Fruit fly (Drosophila melanogaster) whole organism, wandering third instar larva: ENCODE results near the gene CG32650.

Experiments
- Abd-B ChIP-seq: fragments of >200 bp; optimal IDR thresholded peaks from 2 replicates; lab custom pipeline; 2017; ENCODE audit warnings: missing biosample characterization, missing genetic modification characterization
- CG32264 ChIP-seq: fragments of 200-800 bp; sonication (Bioruptor generic); optimal IDR thresholded peaks from 2 replicates; lab custom pipeline; 2016; ENCODE audit warnings: missing biosample characterization, missing genetic modification characterization
- CG9705 ChIP-seq: fragments of 200-800 bp; sonication (Bioruptor generic); optimal IDR thresholded peaks from 2 replicates; lab custom pipeline; 2018; ENCODE audit warnings: missing biosample characterization, mild to moderate bottlenecking, missing genetic modification characterization
- Dfd ChIP-seq: fragments of >200 bp; optimal IDR thresholded peaks from 2 replicates; lab custom pipeline; 2017; ENCODE audit warnings: missing biosample characterization, missing genetic modification characterization
- Dif ChIP-seq: fragments of 200-275, 200-300 bp; sonication (Bioruptor generic); optimal IDR thresholded peaks from 2 replicates; lab custom pipeline; 2018; ENCODE audit warnings: missing biosample characterization, missing genetic modification characterization; ENCODE audit not compliant: partially characterized antibody
- HLH106 ChIP-seq: fragments of 200-800 bp; optimal IDR thresholded peaks from 3 replicates; lab custom pipeline; 2019; ENCODE audit warnings: missing biosample characterization, mild to moderate bottlenecking, missing genetic modification characterization, moderate library complexity
- Hnf4 ChIP-seq: fragments of 200-800 bp; sonication (Bioruptor generic); optimal IDR thresholded peaks from 2 replicates; lab custom pipeline; 2016; ENCODE audit warnings: missing biosample characterization, mild to moderate bottlenecking, missing genetic modification characterization
- Hr78 ChIP-seq: fragments of >200 bp; optimal IDR thresholded peaks from 2 replicates; lab custom pipeline; 2017; ENCODE audit warnings: missing biosample characterization, missing genetic modification characterization
- Hr83 ChIP-seq: fragments of 200-300 bp; sonication (Bioruptor generic); optimal IDR thresholded peaks from 2 replicates; lab custom pipeline; 2016; ENCODE audit warnings: missing biosample characterization, mild to moderate bottlenecking, missing genetic modification characterization, moderate library complexity; ENCODE audit not compliant: poor library complexity, severe bottlenecking
- Jra ChIP-seq: sonication (Bioruptor generic); optimal IDR thresholded peaks from 2 replicates; lab custom pipeline; 2016; ENCODE audit warnings: missing biosample characterization, missing genetic modification characterization
- Mio ChIP-seq: sonication (Bioruptor generic); optimal IDR thresholded peaks from 2 replicates; lab custom pipeline; 2016; ENCODE audit warnings: missing biosample characterization, missing genetic modification characterization
- Myc ChIP-seq: fragments of >200 bp; optimal IDR thresholded peaks from 2 replicates; lab custom pipeline; 2017
- OdsH ChIP-seq: fragments of 200-800 bp; sonication (Bioruptor generic); optimal IDR thresholded peaks from 2 replicates; lab custom pipeline; 2016; ENCODE audit warnings: missing biosample characterization, mild to moderate bottlenecking, missing genetic modification characterization
- Rel ChIP-seq, 2 experiments: fragments of 200-800 bp; sonication (Bioruptor generic) in 1 of 2; optimal IDR thresholded peaks; 2 replicates in 1 of 2; 3 replicates in 1 of 2; lab custom pipeline; 2016 to 2019; ENCODE audit warnings: mild to moderate bottlenecking in 2 of 2, missing biosample characterization in 2 of 2, missing genetic modification characterization in 2 of 2, moderate library complexity in 1 of 2
- Sp1 ChIP-seq: fragments of 200-800 bp; sonication (Bioruptor generic); optimal IDR thresholded peaks from 3 replicates; lab custom pipeline; 2019; ENCODE audit warnings: missing biosample characterization, mild to moderate bottlenecking, missing genetic modification characterization, moderate library complexity
- br ChIP-seq: fragments of 200-800 bp; sonication (Bioruptor generic); optimal IDR thresholded peaks from 2 replicates; lab custom pipeline; 2016; ENCODE audit warnings: missing biosample characterization, missing genetic modification characterization
- brk ChIP-seq: fragments of 200-800 bp; sonication (Bioruptor generic); optimal IDR thresholded peaks from 2 replicates; lab custom pipeline; 2016; ENCODE audit warnings: missing biosample characterization, mild to moderate bottlenecking, missing genetic modification characterization
- dl ChIP-seq, 2 experiments: fragments of 175-275, 200-275 bp in 1 of 2; fragments of 200-275 bp in 1 of 2; sonication (Bioruptor generic); optimal IDR thresholded peaks; lab custom pipeline; 2018; ENCODE audit warnings: mild to moderate bottlenecking in 2 of 2, missing biosample characterization in 2 of 2, missing genetic modification characterization in 2 of 2, moderate library complexity in 2 of 2; ENCODE audit not compliant: partially characterized antibody in 2 of 2, insufficient read depth in 1 of 2
- dmrt93B ChIP-seq: fragments of 200-800 bp; sonication (Bioruptor generic); optimal IDR thresholded peaks from 2 replicates; lab custom pipeline; 2018; ENCODE audit warnings: missing biosample characterization, mild to moderate bottlenecking, missing genetic modification characterization
- dsf ChIP-seq: sonication (Bioruptor generic); optimal IDR thresholded peaks from 2 replicates; lab custom pipeline; 2016; ENCODE audit warnings: missing biosample characterization, missing genetic modification characterization, borderline replicate concordance
- ey ChIP-seq: fragments of 200-800 bp; sonication (Bioruptor generic); optimal IDR thresholded peaks from 2 replicates; lab custom pipeline; 2016; ENCODE audit warnings: missing biosample characterization, missing genetic modification characterization
- foxo ChIP-seq, 2 experiments: fragments of 200-800 bp; sonication (Bioruptor generic); optimal IDR thresholded peaks; 2 replicates in 1 of 2; 3 replicates in 1 of 2; lab custom pipeline; 2016 to 2017; ENCODE audit warnings: missing biosample characterization in 2 of 2, missing genetic modification characterization in 2 of 2
- fru ChIP-seq: fragments of 200-800 bp; sonication (Bioruptor generic); optimal IDR thresholded peaks from 3 replicates; lab custom pipeline; 2016; ENCODE audit warnings: missing biosample characterization, mild to moderate bottlenecking, missing genetic modification characterization
- h ChIP-seq: fragments of 200-800 bp; sonication (Bioruptor generic); optimal IDR thresholded peaks from 3 replicates; lab custom pipeline; 2016; ENCODE audit warnings: missing biosample characterization, mild to moderate bottlenecking, missing genetic modification characterization
- jim ChIP-seq: fragments of 175-275, 200-325 bp; sonication (Bioruptor generic); optimal IDR thresholded peaks from 2 replicates; lab custom pipeline; 2016; ENCODE audit warnings: missing biosample characterization, mild to moderate bottlenecking, missing genetic modification characterization
- lola ChIP-seq: fragments of >200 bp; optimal IDR thresholded peaks from 2 replicates; lab custom pipeline; 2017; ENCODE audit warnings: missing biosample characterization, missing genetic modification characterization
- pan ChIP-seq: fragments of >200 bp; optimal IDR thresholded peaks from 2 replicates; lab custom pipeline; 2017
- psq ChIP-seq: fragments of 200-800 bp; sonication (Bioruptor generic); optimal IDR thresholded peaks from 3 replicates; lab custom pipeline; 2017; ENCODE audit warnings: missing biosample characterization, mild to moderate bottlenecking, missing genetic modification characterization, moderate library complexity
- rgr ChIP-seq: fragments of 200-800 bp; sonication (Bioruptor generic); optimal IDR thresholded peaks from 3 replicates; lab custom pipeline; 2016; ENCODE audit warnings: missing biosample characterization, mild to moderate bottlenecking, missing genetic modification characterization
- sage ChIP-seq: fragments of 200-800 bp; sonication (Bioruptor generic); optimal IDR thresholded peaks from 2 replicates; lab custom pipeline; 2016; ENCODE audit warnings: missing biosample characterization, mild to moderate bottlenecking, missing genetic modification characterization
- sv ChIP-seq: fragments of 200-800 bp; sonication (Bioruptor generic); optimal IDR thresholded peaks from 3 replicates; lab custom pipeline; 2016; ENCODE audit warnings: missing biosample characterization, missing genetic modification characterization
- tai ChIP-seq: sonication (Bioruptor generic); optimal IDR thresholded peaks from 2 replicates; lab custom pipeline; 2016; ENCODE audit warnings: missing biosample characterization, missing genetic modification characterization
- woc ChIP-seq: sonication (Bioruptor generic); optimal IDR thresholded peaks from 2 replicates; lab custom pipeline; 2016; ENCODE audit warnings: missing biosample characterization, mild to moderate bottlenecking, missing genetic modification characterization

The CG32650 gene

DNA sequence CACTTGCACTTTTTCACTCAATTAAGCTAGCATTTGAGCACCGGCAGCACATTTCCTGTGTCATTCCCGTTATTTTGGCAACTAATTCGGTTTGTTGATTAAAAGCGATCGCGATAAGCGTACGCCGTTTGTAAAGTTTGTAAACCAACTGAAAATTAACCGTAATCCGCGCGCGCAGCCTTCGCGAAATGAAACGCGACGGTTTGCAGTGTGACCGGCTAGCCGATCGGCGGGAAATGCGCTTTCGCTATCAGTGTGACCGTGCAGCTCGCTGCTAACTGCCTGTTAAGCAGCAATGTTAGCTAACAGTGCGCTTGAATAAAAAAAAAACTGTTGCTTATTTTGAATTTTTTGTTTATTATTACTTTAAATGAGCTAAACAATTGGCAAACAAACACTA lies 1.3 kb downstream of the CG32650 start, which contains the start of gene Pde9:
Pde9 (minus strand) TSS at position 178 of the 400 bp plus-strand sequence.
- peak; percentile 6 for TF ChIP-seq h (GFP tag; lab: Kevin White, UChicago)
- TF ChIP-seq OdsH (GFP tag; lab: Kevin White, UChicago): no peak
- no peak for TF ChIP-seq Rel (GFP tag; optimal IDR thresholded peaks at IDR 0.05; lab: Kevin White, UChicago)
- peak; percentile 15 for TF ChIP-seq Rel (tag; optimal IDR thresholded peaks at IDR 0.05; lab: Kevin White, UChicago)
- no peak for TF ChIP-seq rgr

DNA sequence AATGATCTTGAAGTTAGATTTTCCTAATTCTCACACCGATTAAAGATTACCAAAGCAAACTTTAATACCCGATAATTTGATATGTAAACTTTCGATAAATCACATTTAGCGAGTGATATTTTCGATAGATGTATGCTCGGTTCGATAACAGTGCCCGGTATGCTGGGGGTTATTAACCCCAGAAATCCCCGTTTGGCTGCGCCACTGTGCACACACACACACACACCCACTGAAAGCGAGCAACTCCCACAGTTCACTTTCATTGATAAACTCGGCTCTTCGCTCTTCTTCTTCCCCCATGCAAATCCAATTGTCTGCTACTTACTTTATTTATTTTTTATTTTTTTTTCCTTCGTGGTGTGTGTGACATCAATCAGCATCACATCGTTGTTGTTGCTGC lies 2.1 kb downstream of the CG32650 start:
- TF ChIP-seq h (GFP tag; lab: Kevin White, UChicago) (no peak), sage (GFP tag; lab: Kevin White, UChicago) (no peak), HLH106 (tag; lab: Kevin White, UChicago) (peak; percentile 13), Hr83 (no peak), Rel (GFP tag; optimal IDR thresholded peaks at IDR 0.05; lab: Kevin White, UChicago) (no peak), Rel (tag; optimal IDR thresholded peaks at IDR 0.05; lab: Kevin White, UChicago) (peak; percentile 65), dmrt93B (GFP tag; lab: Kevin White, UChicago) (no peak), woc (no peak), tai (GFP tag; lab: Kevin White, UChicago) (no peak), jim (no peak), lola (no peak), Abd-B (no peak)

DNA sequence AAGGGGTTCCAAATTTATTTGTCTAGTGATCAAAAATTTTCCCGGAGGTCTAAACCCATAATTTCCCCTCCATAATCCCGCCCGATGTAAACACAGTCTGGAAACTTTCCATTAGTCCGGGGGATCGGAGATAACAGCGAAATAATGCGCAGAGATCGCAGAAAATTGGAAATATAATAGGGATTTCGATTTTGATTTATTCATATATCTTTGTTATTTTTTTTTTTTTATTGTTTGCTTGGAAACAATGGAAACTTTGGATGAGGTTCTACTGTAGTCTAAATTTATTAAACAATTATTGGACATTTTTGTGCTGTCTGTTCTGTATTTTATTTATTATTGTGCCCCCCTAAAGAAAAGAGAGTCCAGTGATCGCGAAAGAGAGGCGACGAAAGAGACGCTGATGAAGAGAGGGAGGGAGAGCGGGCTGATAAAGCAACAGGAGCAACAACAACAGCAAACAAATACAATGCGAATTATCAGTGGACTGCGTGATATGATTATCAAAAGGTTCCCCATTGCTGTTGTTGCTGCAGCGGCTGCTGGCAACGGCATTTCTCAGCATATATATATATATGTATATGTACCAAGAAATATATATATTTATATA lies 3.2 kb downstream of the CG32650 start:
- TF ChIP-seq br (GFP tag; lab: Kevin White, UChicago) (no peak), OdsH (GFP tag; lab: Kevin White, UChicago) (peak; percentile 34), Dfd (GFP tag; lab: Kevin White, UChicago) (no peak), brk (GFP tag; lab: Kevin White, UChicago) (no peak), Dif (GFP tag; lab: Kevin White, UChicago) (peak; percentile 36), sage (GFP tag; lab: Kevin White, UChicago) (no peak), CG32264 (GFP tag; lab: Kevin White, UChicago) (no peak), Myc (no peak), Rel (GFP tag; optimal IDR thresholded peaks at IDR 0.05; lab: Kevin White, UChicago) (no peak), Rel (tag; optimal IDR thresholded peaks at IDR 0.05; lab: Kevin White, UChicago) (peak; percentile 46), ey (GFP tag; lab: Kevin White, UChicago) (peak; percentile 42), foxo (GFP tag; optimal IDR thresholded peaks at IDR 0.05; lab: Kevin White, UChicago) (peak in 1 of 2 experiments; percentile 43), h (GFP tag; lab: Kevin White, UChicago) (peak; percentile 41), psq (peak; percentile 44), Hnf4 (no peak), rgr (peak; percentile 61), fru (GFP tag; lab: Kevin White, UChicago) (peak; percentile 43), dl (GFP tag; optimal IDR thresholded peaks at IDR 0.05; lab: Kevin White, UChicago; ENCODE audit: insufficient read depth in 1 of 2, partially characterized antibody in 2 of 2) (peak; percentile 45 to 71), HLH106 (tag; lab: Kevin White, UChicago) (no peak)

DNA sequence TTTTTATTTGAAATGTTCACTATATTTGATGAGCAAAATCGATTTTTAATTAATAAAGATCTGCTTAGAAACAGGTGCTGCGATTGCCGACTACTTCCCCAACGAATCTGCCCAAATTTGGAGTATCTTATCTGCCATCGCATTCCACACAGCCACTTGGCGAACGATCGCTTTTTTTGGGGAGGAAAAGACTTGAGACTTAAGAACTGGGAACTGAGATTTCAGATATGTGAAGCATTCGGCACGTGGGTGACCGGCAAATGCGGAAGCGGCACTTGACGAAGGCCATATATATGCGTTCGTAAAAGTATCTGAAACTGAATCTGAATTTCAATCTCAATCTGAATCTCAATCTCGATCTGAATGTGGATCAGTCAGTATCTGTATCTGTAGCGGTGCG lies 4.5 kb downstream of the CG32650 start:
- TF ChIP-seq Sp1 (GFP tag; lab: Kevin White, UChicago) (no peak), pan (lab: Kevin White, UChicago) (no peak), lola (no peak), fru (GFP tag; lab: Kevin White, UChicago) (no peak), Mio (no peak), sv (GFP tag; lab: Kevin White, UChicago) (no peak), CG32264 (GFP tag; lab: Kevin White, UChicago) (no peak), sage (GFP tag; lab: Kevin White, UChicago) (no peak), woc (no peak), OdsH (GFP tag; lab: Kevin White, UChicago) (no peak), jim (no peak), Dfd (GFP tag; lab: Kevin White, UChicago) (no peak), Jra (GFP tag; lab: Kevin White, UChicago) (no peak), Hnf4 (no peak), CG9705 (GFP tag; lab: Kevin White, UChicago) (no peak), Hr78 (GFP tag; lab: Kevin White, UChicago) (no peak), dsf (GFP tag; lab: Kevin White, UChicago) (no peak), tai (GFP tag; lab: Kevin White, UChicago) (no peak)
